Worm (Caenorhabditis elegans): ENCODE data around the gene oac-32.

- TF ChIP-seq him-1 (tag; optimal IDR thresholded peaks at IDR 0.05) (no peak), W03F9.2 (tag; optimal IDR thresholded peaks at IDR 0.05) (no peak), dao-5 (tag; optimal IDR thresholded peaks at IDR 0.05) (no peak)
Observed at ce11 chrV:1494469-1494868, 51.1 kb downstream of the oac-32 start, which contains the start of gene spig-7.

Data from whole organism, L4/young adult.